Fruit fly (Drosophila melanogaster): ENCODE data around the gene Fur1.

- no peak for TF ChIP-seq salr (GFP tag; optimal IDR thresholded peaks at IDR 0.05)
- TF ChIP-seq CG11762 (GFP tag; optimal IDR thresholded peaks at IDR 0.05; ENCODE audit: insufficient read depth): no peak
- TF ChIP-seq Blimp-1 (GFP tag; optimal IDR thresholded peaks at IDR 0.05): no peak
- TF ChIP-seq spab (GFP tag; optimal IDR thresholded peaks at IDR 0.05): no peak
- TF ChIP-seq Sox102F (GFP tag; optimal IDR thresholded peaks at IDR 0.05): no peak
These were observed 90.2 kb downstream of the Fur1 start, which contains the start of gene alrm for dm6 chr3R:25382681-25383080.

All from whole organism, prepupa.